Worm (Caenorhabditis elegans): ENCODE results near the gene dnj-9.

dnj-9 gene

ce11 chrII:4851594-4852106, at the start of gene dnj-9:
Gene dnj-9, plus strand, starts transcription at chrII:4852056.
- TF ChIP-seq nhr-11 (tag; optimal IDR thresholded peaks at IDR 0.05) (peak; percentile 84), duxl-1 (tag; optimal IDR thresholded peaks at IDR 0.05; ENCODE audit: poor library complexity) (peak; percentile 92), nhr-76 (tag; optimal IDR thresholded peaks at IDR 0.05) (peak; percentile 41), sdz-12 (GFP tag; optimal IDR thresholded peaks at IDR 0.05) (no peak), daf-16 (GFP tag; optimal IDR thresholded peaks at IDR 0.05) (peak; percentile 38 to 85), daf-16 (tag; optimal IDR thresholded peaks at IDR 0.05) (peak; percentile 79), hlh-11 (tag; optimal IDR thresholded peaks at IDR 0.05) (peak; percentile 92), mep-1 (tag; optimal IDR thresholded peaks at IDR 0.05) (peak; percentile 96), set-16 (GFP tag; IDR thresholded peaks at IDR 0.05) (no peak), dmd-6 (GFP tag; IDR thresholded peaks at IDR 0.05) (peak; percentile 94), lin-29 (GFP tag; IDR thresholded peaks at IDR 0.05) (peak; percentile 87), Y5F2A.4 (GFP tag; optimal IDR thresholded peaks at IDR 0.05) (no peak), attf-4 (tag; optimal IDR thresholded peaks at IDR 0.05) (no peak), lin-13 (GFP tag; optimal IDR thresholded peaks at IDR 0.05) (peak; percentile 81), R02D3.7 (tag; optimal IDR thresholded peaks at IDR 0.05) (no peak), dpl-1 (GFP tag; optimal IDR thresholded peaks at IDR 0.05) (peak; percentile 100), tag-97 (GFP tag; IDR thresholded peaks at IDR 0.05) (no peak), zag-1 (tag; optimal IDR thresholded peaks at IDR 0.05) (peak; percentile 76), rbr-2 (tag; optimal IDR thresholded peaks at IDR 0.05) (peak; percentile 94), ZK546.5 (tag; optimal IDR thresholded peaks at IDR 0.05) (no peak), skn-1 (tag; optimal IDR thresholded peaks at IDR 0.05) (no peak), F10B5.3 (tag; optimal IDR thresholded peaks at IDR 0.05) (peak; percentile 93), php-3 (GFP tag; IDR thresholded peaks at IDR 0.05) (peak; percentile 80), nhr-10 (tag; optimal IDR thresholded peaks at IDR 0.05) (no peak), aly-2 (tag; optimal IDR thresholded peaks at IDR 0.05) (no peak), madf-9 (GFP tag; conservative IDR thresholded peaks at IDR 0.05) (peak; percentile 63), F49E8.2 (tag; optimal IDR thresholded peaks at IDR 0.05; ENCODE audit: borderline replicate concordance) (peak; percentile 89), zfp-2 (tag; optimal IDR thresholded peaks at IDR 0.05) (peak; percentile 65), mdl-1 (tag; optimal IDR thresholded peaks at IDR 0.05) (peak in 1 of 2 experiments; percentile 51), daf-12 (tag; optimal IDR thresholded peaks at IDR 0.05) (no peak), unc-62 (GFP tag; optimal IDR thresholded peaks at IDR 0.05 in 1 of 2) (peak in 1 of 2 experiments; percentile 98), unc-62 (tag; optimal IDR thresholded peaks at IDR 0.05) (no peak), egl-43 (GFP tag; IDR thresholded peaks at IDR 0.05) (peak; percentile 77), lim-7 (GFP tag; IDR thresholded peaks at IDR 0.05) (no peak), F44E2.7 (GFP tag; IDR thresholded peaks at IDR 0.05) (no peak), daf-19 (GFP tag; conservative IDR thresholded peaks at IDR 0.05) (peak; percentile 45; the same call in 1 of the 2 replicates), hmg-1.1 (GFP tag; IDR thresholded peaks at IDR 0.05) (peak; percentile 92), nhr-25 (tag; optimal IDR thresholded peaks at IDR 0.05; ENCODE audit: borderline replicate concordance, insufficient read depth) (peak; percentile 88), daf-8 (GFP tag; IDR thresholded peaks at IDR 0.05) (no peak), nhr-6 (tag; optimal IDR thresholded peaks at IDR 0.05) (peak; percentile 93), madf-5 (GFP tag; IDR thresholded peaks at IDR 0.05) (no peak), F26F4.8 (GFP tag; conservative IDR thresholded peaks at IDR 0.05) (no peak), tra-1 (GFP tag; IDR thresholded peaks at IDR 0.05) (peak; percentile 86; the same call in 1 of the 2 replicates), D1046.2 (GFP tag; IDR thresholded peaks at IDR 0.05) (no peak), F37D6.2 (tag; optimal IDR thresholded peaks at IDR 0.05) (peak; percentile 89), hlh-30 (tag; optimal IDR thresholded peaks at IDR 0.05; ENCODE audit: insufficient read depth) (peak; percentile 88), pqm-1 (tag; optimal IDR thresholded peaks at IDR 0.05) (no peak), Y48G9A.11 (GFP tag; IDR thresholded peaks at IDR 0.05) (peak; percentile 72), nhr-41 (GFP tag; IDR thresholded peaks at IDR 0.05) (no peak), lin-15B (tag; optimal IDR thresholded peaks at IDR 0.05) (peak; percentile 50), nhr-102 (tag; optimal IDR thresholded peaks at IDR 0.05) (peak; percentile 97)
